Worm (Caenorhabditis elegans) whole organism, mixed stage, embryonic: ENCODE data around the gene F22E5.6.
"Not testable (repeated sequence)": the region's sequence is repeated elsewhere in the genome, so short reads cannot be mapped to it uniquely, and the experiment has no call there.

Experiments used
- flh-1 ChIP-seq: fragments of 200-800 bp; sonication (Bioruptor generic); optimal IDR thresholded peaks from 2 replicates; lab custom pipeline; 2018; ENCODE audit warnings: mild to moderate bottlenecking, missing genetic modification characterization, moderate library complexity, missing compliant biosample characterization
- ham-2 ChIP-seq: fragments of 200-800 bp; sonication (Bioruptor generic); optimal IDR thresholded peaks from 2 replicates; lab custom pipeline; 2018; ENCODE audit warnings: mild to moderate bottlenecking, missing genetic modification characterization, missing compliant biosample characterization
- mep-1 ChIP-seq: fragments of 150-350 bp; optimal IDR thresholded peaks from 2 replicates; lab custom pipeline; 2017; ENCODE audit warnings: missing biosample characterization, missing genetic modification reagents, missing genetic modification characterization, inconsistent platforms
- nhr-12 ChIP-seq: fragments of 150-350 bp; optimal IDR thresholded peaks from 2 replicates; lab custom pipeline; 2014; ENCODE audit warnings: missing biosample characterization, missing genetic modification characterization
- nhr-237 ChIP-seq: fragments of 150-350 bp; optimal IDR thresholded peaks from 2 replicates; lab custom pipeline; 2014; ENCODE audit warnings: missing biosample characterization, missing genetic modification characterization
- nhr-28 ChIP-seq: fragments of 150-350 bp; optimal IDR thresholded peaks from 2 replicates; lab custom pipeline; 2014; ENCODE audit warnings: missing biosample characterization, missing genetic modification characterization
- nhr-76 ChIP-seq: sonication (generic microtip); optimal IDR thresholded peaks from 2 replicates; lab custom pipeline; 2017; ENCODE audit warnings: missing biosample characterization, missing genetic modification characterization
- pha-4 ChIP-seq: fragments of 150-350 bp; optimal IDR thresholded peaks from 2 replicates; lab custom pipeline; 2018; ENCODE audit warnings: missing biosample characterization, missing genetic modification reagents, missing genetic modification characterization
- unc-120 ChIP-seq: sonication (generic microtip); optimal IDR thresholded peaks from 2 replicates; lab custom pipeline; 2017; ENCODE audit warnings: missing genetic modification characterization, missing compliant biosample characterization; ENCODE audit not compliant: poor library complexity, severe bottlenecking
- unc-39 ChIP-seq: fragments of 150-350 bp; optimal IDR thresholded peaks from 2 replicates; lab custom pipeline; 2014; ENCODE audit warnings: missing biosample characterization, missing genetic modification characterization
- unc-62 ChIP-seq: fragments of 150-350 bp; optimal IDR thresholded peaks from 2 replicates; lab custom pipeline; 2014; ENCODE audit warnings: missing biosample characterization, missing genetic modification reagents, missing genetic modification characterization

- not testable (repeated sequence) for TF ChIP-seq nhr-28 (tag; lab: Kevin White, UChicago); pha-4 (tag; lab: Kevin White, UChicago); nhr-12; unc-39 (tag; lab: Kevin White, UChicago); mep-1 (tag; lab: Kevin White, UChicago); unc-120 (tag; lab: Kevin White, UChicago); nhr-237 (tag; lab: Kevin White, UChicago); unc-62 (GFP tag; lab: Kevin White, UChicago); flh-1; nhr-76; ham-2 (GFP tag; lab: Kevin White, UChicago)
Observed at ce11 chrII:2639401-2640088, 10.1 kb upstream of the F22E5.6 start, which contains the start of gene F22E5.8.
